Fruit fly (Drosophila melanogaster) whole organism, wandering third instar larva: ENCODE data around the gene spri.

ENCODE experiments used
- CG32264 ChIP-seq: fragments of 200-800 bp; sonication (Bioruptor generic); optimal IDR thresholded peaks from 2 replicates; lab custom pipeline; 2016; ENCODE audit warnings: missing biosample characterization, missing genetic modification characterization
- CrebA ChIP-seq: fragments of 200-800 bp; sonication (Bioruptor generic); optimal IDR thresholded peaks from 2 replicates; lab custom pipeline; 2016; ENCODE audit warnings: missing biosample characterization, mild to moderate bottlenecking, missing genetic modification characterization, borderline replicate concordance
- Dfd ChIP-seq: fragments of >200 bp; optimal IDR thresholded peaks from 2 replicates; lab custom pipeline; 2017; ENCODE audit warnings: missing biosample characterization, missing genetic modification characterization
- Dif ChIP-seq: fragments of 200-275, 200-300 bp; sonication (Bioruptor generic); optimal IDR thresholded peaks from 2 replicates; lab custom pipeline; 2018; ENCODE audit warnings: missing biosample characterization, missing genetic modification characterization; ENCODE audit not compliant: partially characterized antibody
- GATAd ChIP-seq: sonication (Bioruptor generic); optimal IDR thresholded peaks from 2 replicates; lab custom pipeline; 2016; ENCODE audit warnings: missing biosample characterization, missing genetic modification characterization
- HLH106 ChIP-seq: fragments of 200-800 bp; optimal IDR thresholded peaks from 3 replicates; lab custom pipeline; 2019; ENCODE audit warnings: missing biosample characterization, mild to moderate bottlenecking, missing genetic modification characterization, moderate library complexity
- Hnf4 ChIP-seq: fragments of 200-800 bp; sonication (Bioruptor generic); optimal IDR thresholded peaks from 2 replicates; lab custom pipeline; 2016; ENCODE audit warnings: missing biosample characterization, mild to moderate bottlenecking, missing genetic modification characterization
- Hr83 ChIP-seq: fragments of 200-300 bp; sonication (Bioruptor generic); optimal IDR thresholded peaks from 2 replicates; lab custom pipeline; 2016; ENCODE audit warnings: missing biosample characterization, mild to moderate bottlenecking, missing genetic modification characterization, moderate library complexity; ENCODE audit not compliant: poor library complexity, severe bottlenecking
- Mio ChIP-seq: sonication (Bioruptor generic); optimal IDR thresholded peaks from 2 replicates; lab custom pipeline; 2016; ENCODE audit warnings: missing biosample characterization, missing genetic modification characterization
- N ChIP-seq: fragments of >200 bp; optimal IDR thresholded peaks from 2 replicates; lab custom pipeline; 2018; ENCODE audit warnings: missing biosample characterization, missing external identifiers, missing genetic modification characterization
- Rel ChIP-seq, 2 experiments: fragments of 200-800 bp; sonication (Bioruptor generic) in 1 of 2; optimal IDR thresholded peaks; 2 replicates in 1 of 2; 3 replicates in 1 of 2; lab custom pipeline; 2016 to 2019; ENCODE audit warnings: mild to moderate bottlenecking in 2 of 2, missing biosample characterization in 2 of 2, missing genetic modification characterization in 2 of 2, moderate library complexity in 1 of 2
- Sp1 ChIP-seq: fragments of 200-800 bp; sonication (Bioruptor generic); optimal IDR thresholded peaks from 3 replicates; lab custom pipeline; 2019; ENCODE audit warnings: missing biosample characterization, mild to moderate bottlenecking, missing genetic modification characterization, moderate library complexity
- br ChIP-seq: fragments of 200-800 bp; sonication (Bioruptor generic); optimal IDR thresholded peaks from 2 replicates; lab custom pipeline; 2016; ENCODE audit warnings: missing biosample characterization, missing genetic modification characterization
- brk ChIP-seq: fragments of 200-800 bp; sonication (Bioruptor generic); optimal IDR thresholded peaks from 2 replicates; lab custom pipeline; 2016; ENCODE audit warnings: missing biosample characterization, mild to moderate bottlenecking, missing genetic modification characterization
- dmrt93B ChIP-seq: fragments of 200-800 bp; sonication (Bioruptor generic); optimal IDR thresholded peaks from 2 replicates; lab custom pipeline; 2018; ENCODE audit warnings: missing biosample characterization, mild to moderate bottlenecking, missing genetic modification characterization
- dsf ChIP-seq: sonication (Bioruptor generic); optimal IDR thresholded peaks from 2 replicates; lab custom pipeline; 2016; ENCODE audit warnings: missing biosample characterization, missing genetic modification characterization, borderline replicate concordance
- ey ChIP-seq: fragments of 200-800 bp; sonication (Bioruptor generic); optimal IDR thresholded peaks from 2 replicates; lab custom pipeline; 2016; ENCODE audit warnings: missing biosample characterization, missing genetic modification characterization
- foxo ChIP-seq, 2 experiments: fragments of 200-800 bp; sonication (Bioruptor generic); optimal IDR thresholded peaks; 2 replicates in 1 of 2; 3 replicates in 1 of 2; lab custom pipeline; 2016 to 2017; ENCODE audit warnings: missing biosample characterization in 2 of 2, missing genetic modification characterization in 2 of 2
- fru ChIP-seq: fragments of 200-800 bp; sonication (Bioruptor generic); optimal IDR thresholded peaks from 3 replicates; lab custom pipeline; 2016; ENCODE audit warnings: missing biosample characterization, mild to moderate bottlenecking, missing genetic modification characterization
- h ChIP-seq: fragments of 200-800 bp; sonication (Bioruptor generic); optimal IDR thresholded peaks from 3 replicates; lab custom pipeline; 2016; ENCODE audit warnings: missing biosample characterization, mild to moderate bottlenecking, missing genetic modification characterization
- jim ChIP-seq: fragments of 175-275, 200-325 bp; sonication (Bioruptor generic); optimal IDR thresholded peaks from 2 replicates; lab custom pipeline; 2016; ENCODE audit warnings: missing biosample characterization, mild to moderate bottlenecking, missing genetic modification characterization
- pan ChIP-seq: fragments of >200 bp; optimal IDR thresholded peaks from 2 replicates; lab custom pipeline; 2017
- psq ChIP-seq: fragments of 200-800 bp; sonication (Bioruptor generic); optimal IDR thresholded peaks from 3 replicates; lab custom pipeline; 2017; ENCODE audit warnings: missing biosample characterization, mild to moderate bottlenecking, missing genetic modification characterization, moderate library complexity
- rgr ChIP-seq: fragments of 200-800 bp; sonication (Bioruptor generic); optimal IDR thresholded peaks from 3 replicates; lab custom pipeline; 2016; ENCODE audit warnings: missing biosample characterization, mild to moderate bottlenecking, missing genetic modification characterization
- sage ChIP-seq: fragments of 200-800 bp; sonication (Bioruptor generic); optimal IDR thresholded peaks from 2 replicates; lab custom pipeline; 2016; ENCODE audit warnings: missing biosample characterization, mild to moderate bottlenecking, missing genetic modification characterization
- sv ChIP-seq: fragments of 200-800 bp; sonication (Bioruptor generic); optimal IDR thresholded peaks from 3 replicates; lab custom pipeline; 2016; ENCODE audit warnings: missing biosample characterization, missing genetic modification characterization

The spri gene

DNA sequence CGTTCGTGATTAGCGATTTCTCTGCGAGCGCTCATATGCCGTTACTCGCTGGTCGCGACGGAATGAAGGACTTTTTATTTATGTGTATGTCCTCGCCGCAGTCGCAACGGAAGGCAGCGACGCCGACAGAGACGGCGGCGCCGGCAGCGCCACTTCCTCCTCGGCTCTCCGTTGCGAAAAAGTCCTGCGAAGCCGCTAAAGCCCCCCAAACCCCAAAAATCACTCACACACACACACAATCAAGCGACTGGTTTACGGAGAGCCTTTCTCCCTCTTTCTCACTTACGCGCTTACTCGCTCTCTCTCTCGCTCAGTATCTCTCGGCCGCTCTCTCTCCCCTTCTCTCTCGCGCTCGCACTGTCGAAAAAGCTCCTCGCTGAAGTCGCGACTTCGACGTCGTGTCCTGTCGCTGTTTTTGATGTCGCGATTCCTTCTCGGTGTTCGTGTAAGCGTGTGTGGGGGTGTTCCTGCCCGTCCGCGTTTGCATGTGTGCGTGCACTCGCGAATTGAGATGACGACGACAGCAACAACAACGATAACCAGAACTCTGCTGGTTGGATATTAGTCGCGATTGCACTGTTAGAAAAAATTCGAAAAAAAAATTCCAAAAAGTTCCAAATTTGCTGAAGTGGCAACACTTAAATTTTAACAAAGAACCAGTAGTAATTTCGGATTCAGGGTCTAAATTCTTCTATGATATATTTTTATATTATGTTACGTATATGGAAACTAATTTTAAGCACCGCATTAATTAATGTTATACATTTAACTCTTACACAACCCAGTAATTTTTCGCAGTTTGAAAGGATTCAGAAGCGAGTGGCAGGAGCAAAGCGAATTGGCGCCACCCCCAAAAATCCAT lies 35.2 kb upstream of the spri start, which contains the start of gene CG43347:
Gene CG43347, minus strand, starts transcription at position 47 of the 862 bp plus-strand sequence.
- TF ChIP-seq dsf (GFP tag; lab: Kevin White, UChicago) (no peak), CrebA (GFP tag; lab: Kevin White, UChicago) (no peak), rgr (GFP tag; lab: Kevin White, UChicago) (peak; percentile 12), sage (GFP tag; lab: Kevin White, UChicago) (no peak), ey (peak; percentile 23), CG32264 (GFP tag; lab: Kevin White, UChicago) (no peak), Sp1 (GFP tag; lab: Kevin White, UChicago) (peak; percentile 54), dmrt93B (GFP tag; lab: Kevin White, UChicago) (peak; percentile 20), Dif (GFP tag; lab: Kevin White, UChicago) (peak; percentile 18), N (GFP tag; lab: Kevin White, UChicago) (no peak), foxo (GFP tag; optimal IDR thresholded peaks at IDR 0.05; lab: Kevin White, UChicago) (peak in 1 of 2 experiments; percentile 40), fru (GFP tag; lab: Kevin White, UChicago) (peak; percentile 31), Hr83 (GFP tag; lab: Kevin White, UChicago) (no peak), HLH106 (peak; percentile 45), GATAd (GFP tag; lab: Kevin White, UChicago) (no peak), psq (GFP tag; lab: Kevin White, UChicago) (peak; percentile 10), h (GFP tag; lab: Kevin White, UChicago) (peak; percentile 19), br (GFP tag; lab: Kevin White, UChicago) (no peak)
- TF ChIP-seq, all 38 proteins: peak for 10

DNA sequence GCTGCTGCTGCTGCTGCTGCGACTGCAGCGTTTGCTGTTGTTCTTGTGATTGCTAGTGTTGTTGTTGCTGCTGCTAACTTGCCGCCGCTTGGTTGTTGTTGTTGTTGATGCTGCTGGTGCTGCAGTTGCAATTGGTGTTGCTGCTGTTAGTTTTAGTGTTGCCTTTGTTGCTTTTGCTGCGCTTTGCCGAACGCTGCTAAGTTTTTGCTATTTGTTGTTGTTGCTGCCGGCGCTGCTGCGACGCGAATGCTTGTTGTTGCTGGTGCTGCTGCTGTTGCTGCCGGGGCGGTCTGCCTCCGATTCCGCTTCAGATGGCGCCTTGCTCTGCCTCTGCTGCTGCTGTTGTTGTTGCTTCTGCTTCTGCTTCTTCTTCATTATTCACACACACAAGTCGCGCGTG lies 33.3 kb upstream of the spri start:
- TF ChIP-seq Hr83 (GFP tag; lab: Kevin White, UChicago) (no peak), Sp1 (GFP tag; lab: Kevin White, UChicago) (no peak), Rel (GFP tag; optimal IDR thresholded peaks at IDR 0.05; lab: Kevin White, UChicago) (no peak), Rel (tag; optimal IDR thresholded peaks at IDR 0.05; lab: Kevin White, UChicago) (no peak), Dfd (peak; percentile 94)

DNA sequence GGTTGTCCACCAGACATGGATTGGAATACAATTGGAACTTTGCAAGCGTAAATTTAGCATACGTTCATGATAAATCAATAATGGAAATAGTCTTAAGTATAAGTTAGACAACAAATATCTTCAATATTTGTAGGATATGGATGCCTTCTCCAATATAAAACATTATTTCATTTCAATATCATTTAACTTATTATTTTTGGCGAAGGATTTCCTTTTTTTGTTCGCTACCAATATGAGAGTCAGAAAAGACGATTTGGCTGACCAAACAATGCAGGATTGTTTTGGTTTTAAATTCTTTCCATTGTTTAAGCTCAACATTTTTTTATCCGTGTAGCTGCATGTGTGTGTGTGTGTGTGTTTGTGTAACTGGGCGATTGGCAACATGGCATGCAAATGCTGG lies 30.0 kb upstream of the spri start:
- TF ChIP-seq Hnf4 (GFP tag; lab: Kevin White, UChicago) (no peak), sv (no peak), foxo (GFP tag; optimal IDR thresholded peaks at IDR 0.05; lab: Kevin White, UChicago) (peak in 1 of 2 experiments; percentile 7), Mio (GFP tag; lab: Kevin White, UChicago) (no peak)

- TF ChIP-seq fru (GFP tag; lab: Kevin White, UChicago) (no peak), CG32264 (GFP tag; lab: Kevin White, UChicago) (no peak), pan (no peak), jim (GFP tag; lab: Kevin White, UChicago) (no peak), brk (GFP tag; lab: Kevin White, UChicago) (no peak)
- TF ChIP-seq, all 38 proteins: peak for 0
These were observed 28.3 kb upstream of the spri start for dm6 chrX:10613568-10613967.

DNA sequence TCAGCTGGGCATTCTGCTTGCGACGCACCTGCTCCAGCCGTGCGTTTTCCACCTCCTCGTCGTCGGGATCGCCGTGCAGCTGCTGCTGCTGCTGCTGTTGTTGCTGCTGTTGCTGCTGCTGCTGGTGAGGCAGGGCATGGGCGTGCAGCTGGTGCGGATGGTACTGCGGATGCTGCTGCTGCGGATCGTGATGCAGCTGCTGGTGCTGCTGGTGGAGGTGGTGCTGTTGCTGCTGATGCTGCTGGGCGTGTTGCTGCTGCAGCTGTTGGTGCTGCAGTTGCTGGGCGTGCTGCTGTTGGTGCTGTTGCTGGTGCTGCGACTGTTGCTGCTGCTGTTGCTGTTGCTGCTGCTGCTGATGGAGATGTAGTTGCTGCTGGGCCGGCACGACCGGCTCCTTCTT lies 22.4 kb upstream of the spri start:
- TF ChIP-seq Dfd (peak; percentile 93), br (GFP tag; lab: Kevin White, UChicago) (no peak)

- TF ChIP-seq Dfd (peak; percentile 95), pan (peak; percentile 24), psq (GFP tag; lab: Kevin White, UChicago) (no peak)
These were observed 21.8 kb upstream of the spri start for dm6 chrX:10606889-10607478.
